Worm (Caenorhabditis elegans) whole organism, L4/young adult: ENCODE measurements around the gene R02D1.2.
"Not testable (repeated sequence)": the region's sequence is repeated elsewhere in the genome, so short reads cannot be mapped to it uniquely, and the experiment has no call there.

Experiments used
- W03F9.2 ChIP-seq: fragments of 150-350 bp; optimal IDR thresholded peaks from 2 replicates; lab custom pipeline; 2014; ENCODE audit warnings: missing biosample characterization, missing genetic modification characterization
- dao-5 ChIP-seq: sonication (generic microtip); optimal IDR thresholded peaks from 2 replicates; lab custom pipeline; 2016; ENCODE audit warnings: missing genotype, missing genetic modification characterization, moderate library complexity, missing compliant biosample characterization

DNA sequence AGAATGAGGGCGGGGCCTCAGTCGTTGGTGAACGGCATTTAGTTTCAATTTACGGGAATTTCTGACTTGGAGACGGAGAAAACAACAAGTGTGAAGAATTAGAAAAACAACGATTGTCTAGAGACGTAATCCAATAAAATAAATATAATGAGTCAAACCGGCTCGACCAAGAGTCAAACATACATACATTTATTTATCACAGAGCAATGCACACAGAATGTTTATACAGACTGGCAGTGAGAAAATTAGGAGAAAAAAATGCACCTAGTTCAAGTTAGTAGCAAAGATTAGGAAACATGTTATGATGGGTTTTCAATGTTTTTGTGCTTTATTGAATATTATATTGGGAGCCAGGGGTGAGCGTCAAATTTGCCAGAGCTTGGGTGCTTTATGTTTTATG lies 43.9 kb downstream of the R02D1.2 start, which contains the start of gene srt-20:
- TF ChIP-seq W03F9.2; dao-5 (tag; lab: Kevin White, UChicago): not testable (repeated sequence)
